Fruit fly (Drosophila melanogaster) whole organism, embryonic: ENCODE measurements around the gene Spt6.

Source experiments
- Adf1 ChIP-seq: fragments of 200-800 bp; sonication (Bioruptor generic); IDR thresholded peaks from 2 replicates; pipeline ENCODE4 v1.3.6; 2022; ENCODE audit warnings: missing biosample characterization, missing genetic modification characterization
- Bdp1 ChIP-seq: fragments of 200-800 bp; sonication (Bioruptor generic); optimal IDR thresholded peaks from 3 replicates; lab custom pipeline; 2016; ENCODE audit warnings: missing biosample characterization, missing genetic modification characterization
- CG11247 ChIP-seq: fragments of 200-800 bp; sonication (Bioruptor generic); IDR thresholded peaks from 2 replicates; pipeline ENCODE4 v1.3.6; 2022; ENCODE audit warnings: missing biosample characterization, missing genetic modification characterization
- CG12219 ChIP-seq: fragments of 200-800 bp; sonication (Bioruptor generic); optimal IDR thresholded peaks from 3 replicates; lab custom pipeline; 2018; ENCODE audit warnings: missing biosample characterization, mild to moderate bottlenecking, missing genetic modification characterization
- CG13296 ChIP-seq: fragments of 200-800 bp; sonication (Bioruptor generic); optimal IDR thresholded peaks from 3 replicates; lab custom pipeline; 2018; ENCODE audit warnings: missing biosample characterization, mild to moderate bottlenecking, missing genetic modification characterization
- CG13894 ChIP-seq: fragments of 200-800 bp; sonication (Bioruptor generic); optimal IDR thresholded peaks from 3 replicates; lab custom pipeline; 2018; ENCODE audit warnings: missing biosample characterization, mild to moderate bottlenecking, missing genetic modification characterization, moderate library complexity
- CG17359 ChIP-seq: fragments of 200-800 bp; sonication (Bioruptor generic); optimal IDR thresholded peaks from 3 replicates; lab custom pipeline; 2018; ENCODE audit warnings: missing biosample characterization, mild to moderate bottlenecking, missing genetic modification characterization, moderate library complexity
- CG17802 ChIP-seq: fragments of 200-800 bp; sonication (Bioruptor generic); optimal IDR thresholded peaks from 2 replicates; lab custom pipeline; 2018; ENCODE audit warnings: missing biosample characterization, mild to moderate bottlenecking, missing genetic modification characterization, moderate library complexity
- CG1832 ChIP-seq: fragments of 200-800 bp; sonication (Bioruptor generic); optimal IDR thresholded peaks from 2 replicates; lab custom pipeline; 2017; ENCODE audit warnings: missing biosample characterization, mild to moderate bottlenecking, missing genetic modification characterization, inconsistent platforms
- CG2120 ChIP-seq: fragments of 200-800 bp; sonication (Bioruptor generic); optimal IDR thresholded peaks from 3 replicates; lab custom pipeline; 2016; ENCODE audit warnings: missing biosample characterization, missing genetic modification characterization
- CG30020 ChIP-seq: fragments of 200-800 bp; optimal IDR thresholded peaks from 2 replicates; lab custom pipeline; 2019; ENCODE audit warnings: missing biosample characterization, mild to moderate bottlenecking, missing genetic modification characterization, moderate library complexity
- CG6175 ChIP-seq: fragments of 200-800 bp; sonication (Bioruptor generic); IDR thresholded peaks from 3 replicates; pipeline ENCODE4 v1.3.6; 2022; ENCODE audit warnings: missing biosample characterization, missing genetic modification characterization
- CG6654 ChIP-seq: fragments of 200-800 bp; sonication (Bioruptor generic); optimal IDR thresholded peaks from 2 replicates; lab custom pipeline; 2017; ENCODE audit warnings: missing biosample characterization, mild to moderate bottlenecking, missing genetic modification characterization
- CG7357 ChIP-seq: fragments of 200-800 bp; sonication (Bioruptor generic); IDR thresholded peaks from 3 replicates; pipeline ENCODE4 v1.3.6; 2022; ENCODE audit warnings: missing biosample characterization, missing genetic modification characterization
- CG8290 ChIP-seq, 3 experiments: fragments of 200-800 bp; sonication (Bioruptor generic); optimal IDR thresholded peaks; 2 replicates each; lab custom pipeline; 2016 to 2019; ENCODE audit warnings: missing biosample characterization in 3 of 3, missing genetic modification characterization in 3 of 3, mild to moderate bottlenecking in 2 of 3, moderate library complexity in 1 of 3
- CG8388 ChIP-seq: fragments of 200-800 bp; sonication (Bioruptor generic); optimal IDR thresholded peaks from 2 replicates; lab custom pipeline; 2019; ENCODE audit warnings: missing biosample characterization, mild to moderate bottlenecking, missing genetic modification characterization, moderate library complexity
- Camta ChIP-seq: fragments of 200-800 bp; sonication (Bioruptor generic); optimal IDR thresholded peaks from 2 replicates; lab custom pipeline; 2016; ENCODE audit warnings: missing biosample characterization, missing genetic modification characterization
- Chrac-16 ChIP-seq: fragments of 200-800 bp; sonication (Bioruptor generic); optimal IDR thresholded peaks from 3 replicates; lab custom pipeline; 2016; ENCODE audit warnings: missing biosample characterization, missing genetic modification characterization
- Drgx ChIP-seq: fragments of 200-800 bp; sonication (Bioruptor generic); IDR thresholded peaks from 2 replicates; pipeline ENCODE4 v1.3.6; 2022; ENCODE audit warnings: missing biosample characterization, missing genetic modification characterization
- Fer1 ChIP-seq: fragments of 200-800 bp; sonication (Bioruptor generic); optimal IDR thresholded peaks from 2 replicates; lab custom pipeline; 2017; ENCODE audit warnings: missing biosample characterization, mild to moderate bottlenecking, missing genetic modification characterization
- Fer2 ChIP-seq: fragments of 200-800 bp; sonication (Bioruptor generic); optimal IDR thresholded peaks from 2 replicates; lab custom pipeline; 2018; ENCODE audit warnings: missing biosample characterization, mild to moderate bottlenecking, missing genetic modification characterization, moderate library complexity
- GATAe ChIP-seq: fragments of 200-800 bp; sonication (Bioruptor generic); conservative IDR thresholded peaks from 2 replicates; pipeline ENCODE4 v1.3.6; 2022; ENCODE audit warnings: missing biosample characterization, missing genetic modification characterization
- Hmr ChIP-seq: fragments of 200-800 bp; sonication (Bioruptor generic); optimal IDR thresholded peaks from 3 replicates; lab custom pipeline; 2017; ENCODE audit warnings: mild to moderate bottlenecking, missing biosample characterization, missing genetic modification reagents, missing genetic modification characterization
- Hr51 ChIP-seq, 2 experiments: fragments of 200-800 bp; sonication (Bioruptor generic); optimal IDR thresholded peaks; 2 replicates in 1 of 2; 3 replicates in 1 of 2; lab custom pipeline; 2016 to 2018; ENCODE audit warnings: missing biosample characterization in 2 of 2, missing genetic modification characterization in 2 of 2, mild to moderate bottlenecking in 1 of 2, moderate library complexity in 1 of 2
- Hsf ChIP-seq: fragments of 200-800 bp; sonication (Bioruptor generic); optimal IDR thresholded peaks from 3 replicates; lab custom pipeline; 2016; ENCODE audit warnings: missing biosample characterization, missing genetic modification characterization
- Lpt ChIP-seq: fragments of >200 bp; optimal IDR thresholded peaks from 2 replicates; lab custom pipeline; 2018; ENCODE audit warnings: missing biosample characterization, missing genetic modification characterization
- Meics ChIP-seq: fragments of 200-800 bp; sonication (Bioruptor generic); optimal IDR thresholded peaks from 2 replicates; lab custom pipeline; 2017; ENCODE audit warnings: missing biosample characterization, mild to moderate bottlenecking, missing genetic modification characterization
- Mes4 ChIP-seq: fragments of 200-800 bp; sonication (Bioruptor generic); optimal IDR thresholded peaks from 2 replicates; lab custom pipeline; 2016; ENCODE audit warnings: missing biosample characterization, missing genetic modification characterization
- Optix ChIP-seq: fragments of 200-800 bp; sonication (Bioruptor generic); IDR thresholded peaks from 3 replicates; pipeline ENCODE4 v1.3.6; 2022; ENCODE audit warnings: missing biosample characterization, missing genetic modification characterization
- Pdp1 ChIP-seq, 2 experiments: fragments of 200-800 bp; sonication (Bioruptor generic); optimal IDR thresholded peaks; 3 replicates each; lab custom pipeline; 2016; ENCODE audit warnings: missing biosample characterization in 2 of 2, missing genetic modification characterization in 2 of 2, mild to moderate bottlenecking in 1 of 2, moderate library complexity in 1 of 2
- Rfx ChIP-seq: fragments of 200-800 bp; sonication (Bioruptor generic); IDR thresholded peaks from 2 replicates; pipeline ENCODE4 v1.3.6; 2022; ENCODE audit warnings: missing biosample characterization, missing genetic modification characterization
- abd-A ChIP-seq: fragments of 200-800 bp; sonication (Bioruptor generic); optimal IDR thresholded peaks from 3 replicates; lab custom pipeline; 2019; ENCODE audit warnings: missing biosample characterization, mild to moderate bottlenecking, missing genetic modification characterization, moderate library complexity
- amos ChIP-seq: fragments of 200-800 bp; sonication (Bioruptor generic); IDR thresholded peaks from 2 replicates; pipeline ENCODE4 v1.3.6; 2022; ENCODE audit warnings: missing biosample characterization, missing genetic modification characterization; ENCODE audit not compliant: partially characterized antibody
- cg ChIP-seq: fragments of 200-800 bp; sonication (Bioruptor generic); optimal IDR thresholded peaks from 3 replicates; lab custom pipeline; 2019; ENCODE audit warnings: missing biosample characterization, mild to moderate bottlenecking, missing genetic modification characterization, moderate library complexity
- chinmo ChIP-seq: fragments of 200-800 bp; sonication (Bioruptor generic); IDR thresholded peaks from 4 replicates; pipeline ENCODE4 v1.3.6; 2022; ENCODE audit warnings: missing biosample characterization, missing genetic modification characterization; ENCODE audit not compliant: partially characterized antibody
- fd102C ChIP-seq: fragments of 200-800 bp; sonication (Bioruptor generic); optimal IDR thresholded peaks from 2 replicates; lab custom pipeline; 2018; ENCODE audit warnings: missing biosample characterization, mild to moderate bottlenecking, missing genetic modification characterization, moderate library complexity
- fd3F ChIP-seq: fragments of 200-800 bp; sonication (Bioruptor generic); optimal IDR thresholded peaks from 2 replicates; lab custom pipeline; 2018; ENCODE audit warnings: missing biosample characterization, mild to moderate bottlenecking, missing genetic modification characterization, moderate library complexity
- gsb-n ChIP-seq: fragments of 200-800 bp; sonication (Bioruptor generic); optimal IDR thresholded peaks from 3 replicates; lab custom pipeline; 2018; ENCODE audit warnings: missing biosample characterization, mild to moderate bottlenecking, missing genetic modification characterization
- hbn ChIP-seq: fragments of 200-800 bp; sonication (Bioruptor generic); IDR thresholded peaks from 2 replicates; pipeline ENCODE4 v1.3.6; 2022; ENCODE audit warnings: missing biosample characterization, missing genetic modification characterization; ENCODE audit not compliant: partially characterized antibody
- hkb ChIP-seq, 2 experiments: fragments of 200-800 bp in 1 of 2; fragments of >200 bp in 1 of 2; sonication (Bioruptor generic) in 1 of 2; IDR thresholded peaks in 1 of 2; optimal IDR thresholded peaks in 1 of 2; 2 replicates each; pipeline versions ENCODE4 v1.3.6 to Lab custom; 2017 to 2022; ENCODE audit warnings: missing biosample characterization in 1 of 2, missing genetic modification characterization in 1 of 2
- lola ChIP-seq, 3 experiments: fragments of >200 bp in 2 of 3; fragments of 200-800 bp in 1 of 3; sonication (Bioruptor generic) in 1 of 3; optimal IDR thresholded peaks; 2 replicates each; lab custom pipeline; 2017 to 2019; ENCODE audit warnings: missing biosample characterization in 3 of 3, missing genetic modification characterization in 3 of 3, mild to moderate bottlenecking in 1 of 3, moderate library complexity in 1 of 3
- sens ChIP-seq: fragments of 200-800 bp; sonication (Bioruptor generic); peaks from one replicate; lab custom pipeline; 2016; ENCODE audit warnings: missing biosample characterization, missing genetic modification characterization
- tgo ChIP-seq: fragments of 200-800 bp; sonication (Bioruptor generic); IDR thresholded peaks from 3 replicates; pipeline ENCODE4 v1.3.6; 2022; ENCODE audit warnings: missing biosample characterization, missing genetic modification characterization

Spt6 gene

DNA sequence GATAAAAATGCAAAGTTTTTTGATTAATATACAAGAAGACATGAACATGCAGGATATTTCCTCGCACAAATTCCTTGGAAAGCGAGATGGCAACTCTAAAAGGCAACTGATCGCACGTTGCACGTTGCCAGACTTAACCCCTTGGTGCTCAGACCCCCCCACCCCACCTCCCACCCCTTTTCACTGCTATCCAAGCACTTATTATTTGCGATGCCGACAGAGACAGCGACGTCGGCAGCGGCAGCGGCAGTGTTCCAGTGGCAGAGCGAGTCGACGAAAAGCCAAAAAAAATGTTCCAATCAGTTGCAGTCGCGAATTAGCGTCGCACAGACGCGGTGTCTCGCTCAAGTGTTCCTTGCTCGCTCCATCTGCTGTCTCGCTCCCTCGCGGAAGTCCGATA, 36.1 kb downstream of the Spt6 start, which contains the start of gene CG3823:
TSS of gene CG3823 (plus strand) at position 301 of the 400 bp plus-strand sequence.
- no peak for TF ChIP-seq Camta
- TF ChIP-seq CG1832 = peak; percentile 21
- 0 out of 3 replicates have a peak, but pooled peaks have one; percentile 18 for TF ChIP-seq CG6175
- peak; percentile 61 for TF ChIP-seq Adf1 (GFP tag; lab: Robert Waterston, UW)
- TF ChIP-seq CG17802 = no peak

DNA sequence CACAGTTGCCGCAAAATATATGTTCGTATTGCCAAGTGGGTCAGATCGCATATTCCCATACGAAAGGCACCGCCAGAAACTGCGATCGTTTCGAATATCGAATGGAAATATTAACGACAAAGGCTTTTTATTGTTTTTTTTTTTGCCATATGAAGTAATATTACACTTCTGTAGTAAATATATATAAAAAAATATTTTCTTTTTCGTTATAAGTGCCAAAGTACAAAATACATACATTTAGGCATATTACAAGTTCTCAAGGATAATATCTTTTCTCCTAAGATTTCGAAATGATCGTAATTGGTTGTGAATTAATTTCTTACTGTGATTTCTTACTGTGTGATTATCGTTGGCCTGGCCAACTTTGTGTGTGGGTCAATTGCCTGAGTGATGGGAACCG, 36.6 kb downstream of the Spt6 start:
- peak; percentile 26; the same call in 1 of the 2 replicates for TF ChIP-seq Drgx (GFP tag; lab: Robert Waterston, UW)
- TF ChIP-seq Hr51 (GFP tag; optimal IDR thresholded peaks at IDR 0.05; lab: Kevin White, UChicago) = no peak

DNA sequence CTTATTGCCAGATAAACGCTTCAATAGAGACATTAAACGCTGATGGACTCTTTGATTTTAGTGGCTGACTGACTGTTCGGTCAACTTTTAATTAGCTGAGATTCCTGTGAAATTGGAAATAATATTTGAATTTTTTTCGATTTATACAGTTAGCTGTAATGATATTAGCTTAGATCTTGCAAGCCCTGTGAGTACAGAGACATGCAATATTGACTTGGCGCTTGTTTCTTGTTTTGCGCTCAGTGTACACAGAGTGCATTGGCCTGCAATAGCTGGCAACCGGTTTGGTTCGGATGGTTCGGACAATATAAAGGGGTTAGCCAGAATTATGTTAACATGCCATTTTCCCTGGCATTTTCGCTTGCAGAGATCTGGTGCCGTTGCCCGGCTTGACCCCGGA, 37.7 kb downstream of the Spt6 start:
- TF ChIP-seq Drgx (GFP tag; lab: Robert Waterston, UW) (peak; percentile 47; the same call in 1 of the 2 replicates), Chrac-16 (GFP tag; lab: Kevin White, UChicago) (no peak)

dm6 chrX:6308852-6309251, 41.3 kb downstream of the Spt6 start, which contains the start of gene CG15894:
Gene CG15894 (plus strand): TSS chrX:6309212.
- TF ChIP-seq chinmo (GFP tag; lab: Robert Waterston, UW) (no peak), Rfx (GFP tag; lab: Robert Waterston, UW) (peak; percentile 30; the same call in 1 of the 2 replicates), CG1832 (no peak), Lpt (GFP tag; lab: Kevin White, UChicago) (no peak), tgo (no peak), sens (GFP tag; lab: Kevin White, UChicago) (peak; percentile 68), Optix (no peak), hkb (optimal IDR thresholded peaks at IDR 0.05; lab: Kevin White, UChicago) (no peak), hkb (GFP tag; IDR thresholded peaks at IDR 0.05; lab: Robert Waterston, UW) (0 out of 2 replicates have a peak, but pooled peaks have one; percentile 39), cg (GFP tag; lab: Kevin White, UChicago) (peak; percentile 62), Hsf (GFP tag; lab: Kevin White, UChicago) (peak; percentile 11), hbn (GFP tag; lab: Robert Waterston, UW) (no peak), Pdp1 (GFP tag; optimal IDR thresholded peaks at IDR 0.05; lab: Kevin White, UChicago) (no peak), Drgx (GFP tag; lab: Robert Waterston, UW) (peak; percentile 38; the same call in 1 of the 2 replicates), CG17359 (tag; lab: Kevin White, UChicago) (peak; percentile 40), CG30020 (tag; lab: Kevin White, UChicago) (no peak), Hmr (GFP tag; lab: Kevin White, UChicago) (peak; percentile 35), fd102C (GFP tag; lab: Kevin White, UChicago) (no peak), abd-A (tag; lab: Kevin White, UChicago) (peak; percentile 40), Mes4 (GFP tag; lab: Kevin White, UChicago) (no peak), GATAe (GFP tag; lab: Robert Waterston, UW) (no peak), Fer1 (GFP tag; lab: Kevin White, UChicago) (peak; percentile 26), Fer2 (tag; lab: Kevin White, UChicago) (no peak), Adf1 (GFP tag; lab: Robert Waterston, UW) (no peak), CG8388 (peak; percentile 25), CG8290 (GFP tag; optimal IDR thresholded peaks at IDR 0.05; lab: Kevin White, UChicago) (no peak), CG8290 (tag; optimal IDR thresholded peaks at IDR 0.05; lab: Kevin White, UChicago) (peak in 1 of 2 experiments; percentile 64), gsb-n (tag; lab: Kevin White, UChicago) (no peak), CG6654 (GFP tag; lab: Kevin White, UChicago) (no peak), fd3F (GFP tag; lab: Kevin White, UChicago) (no peak), CG13894 (tag; lab: Kevin White, UChicago) (peak; percentile 12), lola (GFP tag; optimal IDR thresholded peaks at IDR 0.05; lab: Kevin White, UChicago) (no peak), Bdp1 (GFP tag; lab: Kevin White, UChicago) (no peak), CG2120 (GFP tag; lab: Kevin White, UChicago) (peak; percentile 28), CG13296 (peak; percentile 8), CG12219 (GFP tag; lab: Kevin White, UChicago) (peak; percentile 63), Meics (GFP tag; lab: Kevin White, UChicago) (peak; percentile 6), CG11247 (GFP tag; lab: Robert Waterston, UW) (no peak), CG7357 (GFP tag; lab: Robert Waterston, UW) (no peak), amos (GFP tag; lab: Robert Waterston, UW) (no peak)
